Worm (Caenorhabditis elegans) whole organism, mixed stage, embryonic: ENCODE results near the gene ech-3.

Experiments
- M03D4.4 ChIP-seq: sonication (generic microtip); optimal IDR thresholded peaks from 2 replicates; lab custom pipeline; 2017; ENCODE audit warnings: mild to moderate bottlenecking, missing genetic modification characterization, missing compliant biosample characterization
- blmp-1 ChIP-seq: fragments of 150-350 bp; optimal IDR thresholded peaks from 2 replicates; lab custom pipeline; 2014; ENCODE audit warnings: missing biosample characterization, missing genetic modification characterization
- ceh-39 ChIP-seq: fragments of 150-350 bp; optimal IDR thresholded peaks from 2 replicates; lab custom pipeline; 2014; ENCODE audit warnings: missing biosample characterization, missing genetic modification characterization
- ceh-43 ChIP-seq: fragments of 200-800 bp; sonication (Bioruptor generic); optimal IDR thresholded peaks from 2 replicates; lab custom pipeline; 2018; ENCODE audit warnings: mild to moderate bottlenecking, missing genetic modification characterization, moderate library complexity, missing compliant biosample characterization
- ceh-83 ChIP-seq: fragments of 200-800 bp; sonication (Bioruptor generic); optimal IDR thresholded peaks from 2 replicates; lab custom pipeline; 2018; ENCODE audit warnings: mild to moderate bottlenecking, missing genetic modification characterization, missing compliant biosample characterization
- ces-1 ChIP-seq: fragments of 150-350 bp; optimal IDR thresholded peaks from 2 replicates; lab custom pipeline; 2014; ENCODE audit warnings: missing biosample characterization, missing genetic modification reagents, missing genetic modification characterization
- flh-1 ChIP-seq: fragments of 200-800 bp; sonication (Bioruptor generic); optimal IDR thresholded peaks from 2 replicates; lab custom pipeline; 2018; ENCODE audit warnings: mild to moderate bottlenecking, missing genetic modification characterization, moderate library complexity, missing compliant biosample characterization
- lin-13 ChIP-seq: fragments of 150-350 bp; optimal IDR thresholded peaks from 2 replicates; lab custom pipeline; 2014; ENCODE audit warnings: missing biosample characterization, missing genetic modification characterization
- lin-32 ChIP-seq: fragments of 200-800 bp; sonication (Bioruptor generic); optimal IDR thresholded peaks from 2 replicates; lab custom pipeline; 2018; ENCODE audit warnings: mild to moderate bottlenecking, missing genetic modification characterization, missing compliant biosample characterization
- lsy-2 ChIP-seq: fragments of 150-350 bp; optimal IDR thresholded peaks from 2 replicates; lab custom pipeline; 2014; ENCODE audit warnings: missing biosample characterization, missing genetic modification characterization
- mab-5 ChIP-seq: fragments of 150-350 bp; optimal IDR thresholded peaks from 2 replicates; lab custom pipeline; 2014; ENCODE audit warnings: missing biosample characterization, missing genetic modification characterization
- mep-1 ChIP-seq: fragments of 150-350 bp; optimal IDR thresholded peaks from 2 replicates; lab custom pipeline; 2017; ENCODE audit warnings: missing biosample characterization, missing genetic modification reagents, missing genetic modification characterization, inconsistent platforms
- mls-2 ChIP-seq: sonication (generic microtip); optimal IDR thresholded peaks from 2 replicates; lab custom pipeline; 2016; ENCODE audit warnings: mild to moderate bottlenecking, missing genetic modification characterization, moderate library complexity, missing compliant biosample characterization
- nhr-12 ChIP-seq: fragments of 150-350 bp; optimal IDR thresholded peaks from 2 replicates; lab custom pipeline; 2014; ENCODE audit warnings: missing biosample characterization, missing genetic modification characterization
- nhr-2 ChIP-seq: fragments of 150-350 bp; optimal IDR thresholded peaks from 2 replicates; lab custom pipeline; 2014; ENCODE audit warnings: missing biosample characterization, missing genetic modification characterization
- nhr-76 ChIP-seq: sonication (generic microtip); optimal IDR thresholded peaks from 2 replicates; lab custom pipeline; 2017; ENCODE audit warnings: missing biosample characterization, missing genetic modification characterization
- pha-4 ChIP-seq: fragments of 150-350 bp; optimal IDR thresholded peaks from 2 replicates; lab custom pipeline; 2018; ENCODE audit warnings: missing biosample characterization, missing genetic modification reagents, missing genetic modification characterization
- sem-2 ChIP-seq: fragments of 200-800 bp; sonication (Bioruptor generic); optimal IDR thresholded peaks from 2 replicates; lab custom pipeline; 2018; ENCODE audit warnings: mild to moderate bottlenecking, missing genetic modification characterization, missing compliant biosample characterization
- sptf-1 ChIP-seq: sonication (generic microtip); optimal IDR thresholded peaks from 2 replicates; lab custom pipeline; 2017; ENCODE audit warnings: mild to moderate bottlenecking, missing genetic modification characterization, moderate library complexity, missing compliant biosample characterization
- tbx-8 ChIP-seq: fragments of 200-800 bp; sonication (Bioruptor generic); optimal IDR thresholded peaks from 2 replicates; lab custom pipeline; 2018; ENCODE audit warnings: mild to moderate bottlenecking, missing genetic modification characterization, moderate library complexity, missing compliant biosample characterization
- unc-120 ChIP-seq: sonication (generic microtip); optimal IDR thresholded peaks from 2 replicates; lab custom pipeline; 2017; ENCODE audit warnings: missing genetic modification characterization, missing compliant biosample characterization; ENCODE audit not compliant: poor library complexity, severe bottlenecking
- unc-39 ChIP-seq: fragments of 150-350 bp; optimal IDR thresholded peaks from 2 replicates; lab custom pipeline; 2014; ENCODE audit warnings: missing biosample characterization, missing genetic modification characterization
- zip-8 ChIP-seq: fragments of 150-350 bp; optimal IDR thresholded peaks from 2 replicates; lab custom pipeline; 2014; ENCODE audit warnings: missing biosample characterization, missing genetic modification characterization
- ztf-11 ChIP-seq: fragments of 150-350 bp; optimal IDR thresholded peaks from 2 replicates; lab custom pipeline; 2014; ENCODE audit warnings: missing biosample characterization, missing genetic modification characterization

The ech-3 gene

DNA sequence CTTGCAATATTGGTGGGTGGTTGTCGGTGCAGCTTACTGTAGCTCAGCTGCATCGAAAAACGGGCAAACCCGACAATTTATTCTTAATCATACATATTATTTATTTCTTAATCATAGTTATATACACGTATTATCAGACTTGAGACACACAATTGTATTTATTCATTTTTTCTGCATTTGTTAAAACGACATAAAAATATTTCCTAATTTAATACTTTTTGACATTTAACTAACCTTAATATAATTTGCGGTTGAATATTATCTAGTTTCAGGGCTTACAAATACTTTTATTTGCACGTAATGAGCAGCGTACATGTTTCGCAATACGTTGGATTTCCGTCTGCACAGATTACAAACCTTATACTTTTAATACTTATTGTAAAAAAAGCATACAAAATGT is 36.3 kb downstream of the ech-3 start, which contains the start of gene str-138:
TSS of gene str-138 (plus strand) at position 301 of the 400 bp plus-strand sequence.
- no peak for TF ChIP-seq ces-1 (GFP tag; lab: Kevin White, UChicago)
- no peak for TF ChIP-seq ztf-11
- TF ChIP-seq nhr-2 (tag; lab: Kevin White, UChicago): no peak
- TF ChIP-seq lin-13 (tag; lab: Kevin White, UChicago): no peak

ce11 chrV:8062074-8062473 is 40.1 kb downstream of the ech-3 start, which contains the start of gene str-139:
str-139 (minus strand) TSS chrV:8062174.
- TF ChIP-seq blmp-1 (no peak), mab-5 (no peak), nhr-12 (tag; lab: Kevin White, UChicago) (no peak), mep-1 (no peak), zip-8 (tag; lab: Kevin White, UChicago) (no peak), lsy-2 (tag; lab: Kevin White, UChicago) (no peak), ceh-39 (tag; lab: Kevin White, UChicago) (no peak)

DNA sequence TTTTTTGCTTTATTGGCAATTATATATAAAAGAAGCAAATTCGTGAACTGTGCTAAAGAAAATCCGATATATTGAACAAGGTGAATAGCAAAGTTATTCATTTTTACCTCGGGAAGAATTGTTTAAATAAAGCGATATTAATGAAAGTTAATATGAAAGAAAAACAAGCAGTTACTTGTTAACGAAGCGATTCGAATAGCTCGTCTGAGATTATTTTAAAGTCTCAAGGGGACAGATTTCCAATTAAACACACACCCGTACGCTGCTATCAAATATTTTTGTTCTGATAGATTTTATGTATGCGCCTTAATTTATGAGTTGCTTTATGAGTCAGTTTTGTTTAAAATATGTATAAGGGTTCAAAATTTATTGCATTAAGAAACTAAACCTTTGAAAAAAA is 45.8 kb downstream of the ech-3 start, which contains the start of gene str-140:
TSS of gene str-140 (minus strand) at position 101 of the 400 bp plus-strand sequence.
- no peak for TF ChIP-seq flh-1 (GFP tag; lab: Kevin White, UChicago)
- no peak for TF ChIP-seq sptf-1
- TF ChIP-seq M03D4.4 (tag; lab: Kevin White, UChicago): no peak
- no peak for TF ChIP-seq sem-2 (GFP tag; lab: Kevin White, UChicago)

DNA sequence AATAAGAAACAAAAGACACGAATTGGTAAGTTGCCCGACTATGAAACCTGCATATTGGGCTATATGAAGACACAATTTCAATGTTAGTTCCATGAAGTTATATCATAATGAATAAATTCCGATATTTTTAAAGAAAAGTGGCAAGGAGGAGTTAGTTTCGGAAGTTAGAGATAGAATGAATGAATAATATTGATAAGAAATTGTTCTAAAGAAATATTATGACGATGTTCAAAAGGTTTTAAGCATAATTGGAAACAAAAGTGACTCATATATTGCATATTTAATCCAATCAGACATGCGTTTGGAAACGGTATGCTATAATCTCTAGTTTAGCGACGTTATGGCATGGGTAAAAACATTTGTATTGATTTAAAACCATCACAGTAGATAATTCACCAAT is 47.6 kb downstream of the ech-3 start, which contains the start of gene str-143:
TSS of gene str-143 (minus strand) at position 101 of the 400 bp plus-strand sequence.
- TF ChIP-seq pha-4 (no peak), nhr-12 (tag; lab: Kevin White, UChicago) (no peak), lin-32 (no peak), nhr-76 (no peak), M03D4.4 (tag; lab: Kevin White, UChicago) (no peak), mab-5 (no peak), nhr-2 (tag; lab: Kevin White, UChicago) (no peak), zip-8 (tag; lab: Kevin White, UChicago) (no peak), ceh-83 (GFP tag; lab: Kevin White, UChicago) (no peak), sem-2 (GFP tag; lab: Kevin White, UChicago) (no peak), mls-2 (no peak), ceh-43 (GFP tag; lab: Kevin White, UChicago) (no peak), flh-1 (GFP tag; lab: Kevin White, UChicago) (no peak), ceh-39 (tag; lab: Kevin White, UChicago) (no peak), sptf-1 (no peak), unc-39 (tag; lab: Kevin White, UChicago) (no peak)
- TF ChIP-seq, all 35 proteins: peak for 0

ce11 chrV:8072047-8072446 is 50.0 kb downstream of the ech-3 start, which contains the start of gene str-144:
str-144 (minus strand) TSS chrV:8072147.
- TF ChIP-seq lin-32 (no peak), blmp-1 (no peak), ces-1 (GFP tag; lab: Kevin White, UChicago) (no peak), M03D4.4 (tag; lab: Kevin White, UChicago) (no peak), tbx-8 (GFP tag; lab: Kevin White, UChicago) (no peak), ceh-39 (tag; lab: Kevin White, UChicago) (no peak), unc-120 (no peak), nhr-76 (no peak), zip-8 (tag; lab: Kevin White, UChicago) (no peak)
- TF ChIP-seq, all 35 proteins: peak for 0
